Fruit fly (Drosophila melanogaster) whole organism, embryonic: Measurements from ENCODE around the gene Cog2.
A peak's percentile ranks its signal among the peaks of the same experiment; 100 is the strongest.

ENCODE experiments used
- C15 ChIP-seq: fragments of 200-800 bp; sonication (Bioruptor generic); IDR thresholded peaks from 3 replicates; pipeline ENCODE4 v1.3.6; 2022; ENCODE audit warnings: missing biosample characterization, missing genetic modification characterization
- CG10267 ChIP-seq: fragments of 200-800 bp; sonication (Bioruptor generic); optimal IDR thresholded peaks from 2 replicates; lab custom pipeline; 2018; ENCODE audit warnings: missing biosample characterization, mild to moderate bottlenecking, missing genetic modification characterization, moderate library complexity
- CG10654 ChIP-seq: fragments of 200-800 bp; sonication (Bioruptor generic); optimal IDR thresholded peaks from 2 replicates; lab custom pipeline; 2016; ENCODE audit warnings: missing biosample characterization, missing genetic modification characterization
- CG12659 ChIP-seq: fragments of 200-800 bp; sonication (Bioruptor generic); optimal IDR thresholded peaks from 3 replicates; lab custom pipeline; 2017; ENCODE audit warnings: mild to moderate bottlenecking, missing biosample characterization, missing genetic modification reagents, missing genetic modification characterization
- CG13624 ChIP-seq: fragments of 200-800 bp; sonication (Bioruptor generic); optimal IDR thresholded peaks from 2 replicates; lab custom pipeline; 2016; ENCODE audit warnings: missing biosample characterization, missing genetic modification characterization
- CG1603 ChIP-seq: fragments of 200-800 bp; sonication (Bioruptor generic); optimal IDR thresholded peaks from 2 replicates; lab custom pipeline; 2019; ENCODE audit warnings: missing biosample characterization, mild to moderate bottlenecking, missing genetic modification characterization, moderate library complexity
- CG16779 ChIP-seq: fragments of 200-800 bp; sonication (Bioruptor generic); IDR thresholded peaks from 2 replicates; pipeline ENCODE4 v1.3.6; 2022; ENCODE audit warnings: missing biosample characterization, missing genetic modification characterization
- CG17612 ChIP-seq: fragments of 200-800 bp; sonication (Bioruptor generic); IDR thresholded peaks from 2 replicates; pipeline ENCODE4 v1.3.6; 2022; ENCODE audit warnings: missing biosample characterization, missing genetic modification characterization
- CG2712 ChIP-seq: fragments of 200-800 bp; optimal IDR thresholded peaks from 3 replicates; lab custom pipeline; 2019; ENCODE audit warnings: missing biosample characterization, mild to moderate bottlenecking, missing genetic modification characterization, moderate library complexity
- CG42726 ChIP-seq: fragments of 200-800 bp; sonication (Bioruptor generic); IDR thresholded peaks from 2 replicates; pipeline ENCODE4 v1.3.6; 2022; ENCODE audit warnings: missing biosample characterization, missing genetic modification characterization; ENCODE audit not compliant: partially characterized antibody
- CG4282 ChIP-seq: fragments of 200-800 bp; sonication (Bioruptor generic); optimal IDR thresholded peaks from 2 replicates; lab custom pipeline; 2016; ENCODE audit warnings: missing biosample characterization, missing genetic modification characterization
- CG6683 ChIP-seq: fragments of 200-800 bp; sonication (Bioruptor generic); optimal IDR thresholded peaks from 2 replicates; lab custom pipeline; 2017; ENCODE audit warnings: missing biosample characterization, mild to moderate bottlenecking, missing genetic modification characterization, missing genetic modification reagents
- CG6813 ChIP-seq: fragments of 200-800 bp; sonication (Bioruptor generic); optimal IDR thresholded peaks from 2 replicates; lab custom pipeline; 2017; ENCODE audit warnings: missing biosample characterization, missing genetic modification characterization, mild to moderate bottlenecking, moderate library complexity, missing genetic modification reagents
- CG8281 ChIP-seq: fragments of 200-800 bp; sonication (Bioruptor generic); optimal IDR thresholded peaks from 2 replicates; lab custom pipeline; 2018; ENCODE audit warnings: missing biosample characterization, mild to moderate bottlenecking, missing genetic modification characterization, moderate library complexity
- CG8924 ChIP-seq: fragments of 200-800 bp; optimal IDR thresholded peaks from 3 replicates; lab custom pipeline; 2019; ENCODE audit warnings: missing biosample characterization, mild to moderate bottlenecking, missing genetic modification characterization, moderate library complexity
- CoRest ChIP-seq: fragments of 200-800 bp; sonication (Bioruptor generic); optimal IDR thresholded peaks from 3 replicates; lab custom pipeline; 2018; ENCODE audit warnings: missing biosample characterization, mild to moderate bottlenecking, missing genetic modification characterization, moderate library complexity
- D ChIP-seq, 2 experiments: fragments of 200-800 bp in 1 of 2; fragments of >200 bp in 1 of 2; sonication (Bioruptor generic) in 1 of 2; optimal IDR thresholded peaks; 2 replicates in 1 of 2; 3 replicates in 1 of 2; lab custom pipeline; 2017; ENCODE audit warnings: mild to moderate bottlenecking in 1 of 2, missing biosample characterization in 1 of 2, missing genetic modification characterization in 1 of 2, missing genetic modification reagents in 1 of 2
- Dbx ChIP-seq: fragments of 200-800 bp; sonication (Bioruptor generic); IDR thresholded peaks from 3 replicates; pipeline ENCODE4 v1.3.6; 2022; ENCODE audit warnings: missing biosample characterization, missing genetic modification characterization
- Dek ChIP-seq: fragments of 200-800 bp; sonication (Bioruptor generic); optimal IDR thresholded peaks from 3 replicates; lab custom pipeline; 2019; ENCODE audit warnings: missing biosample characterization, mild to moderate bottlenecking, missing genetic modification characterization, moderate library complexity
- Dll ChIP-seq: fragments of 200-800 bp; sonication (Bioruptor generic); IDR thresholded peaks from 4 replicates; pipeline ENCODE4 v1.3.6; 2022; ENCODE audit warnings: missing biosample characterization, missing genetic modification characterization; ENCODE audit not compliant: partially characterized antibody
- Doc2 ChIP-seq: fragments of 200-800 bp; sonication (Bioruptor generic); IDR thresholded peaks from 2 replicates; pipeline ENCODE4 v1.3.6; 2022; ENCODE audit warnings: missing biosample characterization, missing genetic modification characterization
- Gug ChIP-seq: fragments of 200-800 bp; sonication (Bioruptor generic); IDR thresholded peaks from 4 replicates; pipeline ENCODE4 v1.3.6; 2022; ENCODE audit warnings: missing biosample characterization, missing genetic modification characterization
- MBD-R2 ChIP-seq: fragments of 200-800 bp; sonication (Bioruptor generic); IDR thresholded peaks from 2 replicates; pipeline ENCODE4 v1.3.6; 2022; ENCODE audit warnings: missing biosample characterization, missing genetic modification characterization
- Med ChIP-seq: fragments of 200-800 bp; sonication (Bioruptor generic); peaks from one replicate; lab custom pipeline; 2016; ENCODE audit warnings: missing biosample characterization, missing genetic modification characterization, mild to moderate bottlenecking, inconsistent platforms, moderate library complexity
- Meics ChIP-seq: fragments of 200-800 bp; sonication (Bioruptor generic); optimal IDR thresholded peaks from 2 replicates; lab custom pipeline; 2017; ENCODE audit warnings: missing biosample characterization, mild to moderate bottlenecking, missing genetic modification characterization
- Mes4 ChIP-seq: fragments of 200-800 bp; sonication (Bioruptor generic); optimal IDR thresholded peaks from 2 replicates; lab custom pipeline; 2016; ENCODE audit warnings: missing biosample characterization, missing genetic modification characterization
- Oli ChIP-seq: fragments of 200-800 bp; sonication (Bioruptor generic); optimal IDR thresholded peaks from 2 replicates; lab custom pipeline; 2018; ENCODE audit warnings: missing biosample characterization, mild to moderate bottlenecking, missing genetic modification characterization, moderate library complexity
- Optix ChIP-seq: fragments of 200-800 bp; sonication (Bioruptor generic); IDR thresholded peaks from 3 replicates; pipeline ENCODE4 v1.3.6; 2022; ENCODE audit warnings: missing biosample characterization, missing genetic modification characterization
- Scr ChIP-seq: fragments of 200-800 bp; sonication (Bioruptor generic); IDR thresholded peaks from 2 replicates; pipeline ENCODE4 v1.3.6; 2022; ENCODE audit warnings: missing biosample characterization, missing genetic modification characterization; ENCODE audit not compliant: partially characterized antibody
- Spps ChIP-seq: fragments of 200-800 bp; sonication (Bioruptor generic); optimal IDR thresholded peaks from 2 replicates; lab custom pipeline; 2018; ENCODE audit warnings: missing biosample characterization, mild to moderate bottlenecking, missing genetic modification characterization
- al ChIP-seq: fragments of 200-800 bp; sonication (Bioruptor generic); IDR thresholded peaks from 2 replicates; pipeline ENCODE4 v1.3.6; 2022; ENCODE audit warnings: missing biosample characterization, missing genetic modification characterization
- aop ChIP-seq: fragments of 200-800 bp; sonication (Bioruptor generic); IDR thresholded peaks from 2 replicates; pipeline ENCODE4 v1.3.6; 2022; ENCODE audit warnings: missing biosample characterization, missing genetic modification characterization
- ato ChIP-seq: fragments of 200-800 bp; sonication (Bioruptor generic); IDR thresholded peaks from 2 replicates; pipeline ENCODE4 v1.3.6; 2022; ENCODE audit warnings: missing biosample characterization, missing genetic modification characterization; ENCODE audit not compliant: partially characterized antibody
- bbx ChIP-seq: fragments of 200-800 bp; sonication (Bioruptor generic); IDR thresholded peaks from 2 replicates; pipeline ENCODE4 v1.3.6; 2022; ENCODE audit warnings: missing biosample characterization, missing genetic modification characterization; ENCODE audit not compliant: partially characterized antibody
- bcd ChIP-seq: fragments of 200-800 bp; sonication (Bioruptor generic); optimal IDR thresholded peaks from 2 replicates; lab custom pipeline; 2017; ENCODE audit warnings: missing biosample characterization, mild to moderate bottlenecking, missing genetic modification characterization
- bigmax ChIP-seq: fragments of 200-800 bp; sonication (Bioruptor generic); optimal IDR thresholded peaks from 2 replicates; lab custom pipeline; 2018; ENCODE audit warnings: missing biosample characterization, mild to moderate bottlenecking, missing genetic modification characterization
- dysf ChIP-seq: fragments of 200-800 bp; sonication (Bioruptor generic); IDR thresholded peaks from 3 replicates; pipeline ENCODE4 v1.3.6; 2022; ENCODE audit warnings: missing biosample characterization, missing genetic modification characterization
- esg ChIP-seq: fragments of 200-800 bp; sonication (Bioruptor generic); conservative IDR thresholded peaks from 2 replicates; pipeline ENCODE4 v1.3.6; 2022; ENCODE audit warnings: missing biosample characterization, missing genetic modification characterization
- eve ChIP-seq, 2 experiments: fragments of >200 bp; optimal IDR thresholded peaks; 2 replicates each; lab custom pipeline; 2017; ENCODE audit warnings: missing biosample characterization in 2 of 2, missing genetic modification characterization in 2 of 2
- her ChIP-seq: fragments of 200-800 bp; sonication (Bioruptor generic); optimal IDR thresholded peaks from 2 replicates; lab custom pipeline; 2016; ENCODE audit warnings: missing biosample characterization, missing genetic modification characterization
- hth ChIP-seq: fragments of >200 bp; optimal IDR thresholded peaks from 2 replicates; lab custom pipeline; 2017; ENCODE audit warnings: inconsistent platforms
- inv ChIP-seq: fragments of 200-800 bp; sonication (Bioruptor generic); IDR thresholded peaks from 2 replicates; pipeline ENCODE4 v1.3.6; 2022; ENCODE audit warnings: missing biosample characterization, missing genetic modification characterization; ENCODE audit not compliant: partially characterized antibody
- kni ChIP-seq: fragments of 200-800 bp; sonication (Bioruptor generic); optimal IDR thresholded peaks from 3 replicates; lab custom pipeline; 2017; ENCODE audit warnings: mild to moderate bottlenecking, missing biosample characterization, missing genetic modification reagents, missing genetic modification characterization
- nmo ChIP-seq: fragments of 200-800 bp; sonication (Bioruptor generic); optimal IDR thresholded peaks from 2 replicates; lab custom pipeline; 2018; ENCODE audit warnings: missing biosample characterization, mild to moderate bottlenecking, missing genetic modification characterization, moderate library complexity
- pita ChIP-seq: fragments of 200-800 bp; sonication (Bioruptor generic); optimal IDR thresholded peaks from 2 replicates; lab custom pipeline; 2017; ENCODE audit warnings: missing biosample characterization, mild to moderate bottlenecking, missing genetic modification characterization
- pnt ChIP-seq: fragments of 200-800 bp; sonication (Bioruptor generic); optimal IDR thresholded peaks from 3 replicates; lab custom pipeline; 2016; ENCODE audit warnings: missing biosample characterization, missing genetic modification characterization
- pzg ChIP-seq: fragments of 200-800 bp; sonication (Bioruptor generic); optimal IDR thresholded peaks from 3 replicates; lab custom pipeline; 2018; ENCODE audit warnings: missing biosample characterization, mild to moderate bottlenecking, missing genetic modification characterization, moderate library complexity
- slbo ChIP-seq: fragments of 200-800 bp; sonication (Bioruptor generic); IDR thresholded peaks from 2 replicates; pipeline ENCODE4 v1.3.6; 2022; ENCODE audit warnings: missing biosample characterization, missing genetic modification characterization
- tap ChIP-seq: fragments of 200-800 bp; optimal IDR thresholded peaks from 3 replicates; lab custom pipeline; 2019; ENCODE audit warnings: missing biosample characterization, mild to moderate bottlenecking, missing genetic modification characterization, moderate library complexity
- tgo ChIP-seq: fragments of 200-800 bp; sonication (Bioruptor generic); IDR thresholded peaks from 3 replicates; pipeline ENCODE4 v1.3.6; 2022; ENCODE audit warnings: missing biosample characterization, missing genetic modification characterization
- tx ChIP-seq: fragments of 200-800 bp; sonication (Bioruptor generic); optimal IDR thresholded peaks from 2 replicates; lab custom pipeline; 2016; ENCODE audit warnings: missing biosample characterization, missing genetic modification characterization

Gene Cog2

DNA sequence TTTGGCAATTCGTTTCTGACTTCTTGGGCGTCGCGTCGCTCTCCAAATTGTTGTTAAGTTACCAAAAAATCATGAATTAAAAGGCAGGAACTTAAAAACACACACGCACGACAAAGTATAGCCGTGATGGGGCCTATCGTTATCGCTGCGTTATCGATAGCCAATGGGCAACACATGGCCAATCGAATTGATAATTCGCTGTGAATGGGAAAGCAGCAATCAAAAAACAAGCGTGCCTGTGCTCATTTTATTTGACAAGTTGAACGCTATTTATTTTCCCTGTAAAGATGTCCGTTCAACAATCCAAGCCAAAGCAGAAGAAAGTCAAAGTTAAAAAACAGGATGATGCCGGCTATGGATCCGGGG lies 15.5 kb downstream of the Cog2 start, which contains the start of the genes Surf4 and CG31301 (continued):
- TF ChIP-seq Gug (GFP tag; lab: Robert Waterston, UW), result no peak
- TF ChIP-seq C15 (GFP tag; lab: Robert Waterston, UW), result no peak
- TF ChIP-seq CG8924, result no peak
- peak; percentile 71 for TF ChIP-seq Med
- no peak for TF ChIP-seq CG8281 (tag; lab: Kevin White, UChicago)
- TF ChIP-seq esg (GFP tag; lab: Robert Waterston, UW), result no peak
- no peak for TF ChIP-seq her (GFP tag; lab: Kevin White, UChicago)
- no peak for TF ChIP-seq pnt (GFP tag; lab: Kevin White, UChicago)
- peak; percentile 29; the same call in 1 of the 2 replicates for TF ChIP-seq CG42726
- TF ChIP-seq Oli, result no peak
- TF ChIP-seq bbx (GFP tag; lab: Robert Waterston, UW), result peak; percentile 85
- TF ChIP-seq CG16779 (GFP tag; lab: Robert Waterston, UW), result no peak
- TF ChIP-seq Optix (GFP tag; lab: Robert Waterston, UW), result no peak
- TF ChIP-seq nmo, result no peak
- no peak for TF ChIP-seq dysf (GFP tag; lab: Robert Waterston, UW)
- no peak for TF ChIP-seq Meics
- TF ChIP-seq slbo, result no peak
- peak; percentile 49 for TF ChIP-seq inv (GFP tag; lab: Robert Waterston, UW)
- TF ChIP-seq pita, result no peak
- peak; percentile 61; the same call in 3 of the 4 replicates for TF ChIP-seq Dll
- no peak for TF ChIP-seq CG17612
- no peak for TF ChIP-seq Dbx (GFP tag; lab: Robert Waterston, UW)
- no peak for TF ChIP-seq bigmax (GFP tag; lab: Kevin White, UChicago)
- TF ChIP-seq Mes4 (GFP tag; lab: Kevin White, UChicago), result no peak
- TF ChIP-seq CG2712 (tag; lab: Kevin White, UChicago), result peak; percentile 9
- no peak for TF ChIP-seq CG4282 (GFP tag; lab: Kevin White, UChicago)
- TF ChIP-seq CoRest (tag; lab: Kevin White, UChicago), result no peak
- no peak for TF ChIP-seq Doc2
- no peak for TF ChIP-seq Spps
- TF ChIP-seq CG13624 (GFP tag; lab: Kevin White, UChicago), result peak; percentile 13
- no peak for TF ChIP-seq aop (GFP tag; lab: Robert Waterston, UW)
- peak; percentile 85 for TF ChIP-seq ato
- TF ChIP-seq tap (tag; lab: Kevin White, UChicago), result no peak
- TF ChIP-seq kni (GFP tag; lab: Kevin White, UChicago), result no peak
- peak; percentile 34 for TF ChIP-seq CG12659 (GFP tag; lab: Kevin White, UChicago)
- TF ChIP-seq Scr, result peak; percentile 68; the same call in 1 of the 2 replicates
- TF ChIP-seq Dek (tag; lab: Kevin White, UChicago), result no peak
- TF ChIP-seq CG6683, result no peak
- TF ChIP-seq D (optimal IDR thresholded peaks at IDR 0.05; lab: Kevin White, UChicago), result no peak
- no peak for TF ChIP-seq D (GFP tag; optimal IDR thresholded peaks at IDR 0.05; lab: Kevin White, UChicago)
- no peak for TF ChIP-seq CG6813
- no peak for TF ChIP-seq tx (GFP tag; lab: Kevin White, UChicago)
- TF ChIP-seq bcd (GFP tag; lab: Kevin White, UChicago), result no peak
- TF ChIP-seq MBD-R2 (GFP tag; lab: Robert Waterston, UW), result peak; percentile 80
- TF ChIP-seq CG1603, result peak; percentile 66
- no peak for TF ChIP-seq eve (GFP tag; optimal IDR thresholded peaks at IDR 0.05; lab: Kevin White, UChicago)
- TF ChIP-seq CG10654 (GFP tag; lab: Kevin White, UChicago), result no peak
- peak; percentile 12 for TF ChIP-seq CG10267 (tag; lab: Kevin White, UChicago)
- TF ChIP-seq hth, result no peak
- no peak for TF ChIP-seq al (GFP tag; lab: Robert Waterston, UW)
- TF ChIP-seq tgo (GFP tag; lab: Robert Waterston, UW), result no peak
- peak; percentile 65 for TF ChIP-seq pzg (GFP tag; lab: Kevin White, UChicago)
